Worm (Caenorhabditis elegans) whole organism, L4 larva: ENCODE results near the gene F57A8.1.

Experiments used
- D1046.2 ChIP-seq: fragments of 200-800 bp; sonication (Bioruptor generic); IDR thresholded peaks from 2 replicates; pipeline ENCODE4 v1.3.6; 2022; ENCODE audit warnings: missing genetic modification characterization, missing compliant biosample characterization
- F10B5.3 ChIP-seq: sonication (generic microtip); optimal IDR thresholded peaks from 2 replicates; lab custom pipeline; 2016; ENCODE audit warnings: mild to moderate bottlenecking, missing genetic modification characterization, missing compliant biosample characterization
- F49E8.2 ChIP-seq: sonication (generic microtip); optimal IDR thresholded peaks from 2 replicates; lab custom pipeline; 2016; ENCODE audit warnings: missing compliant biosample characterization, mild to moderate bottlenecking, missing genetic modification characterization, borderline replicate concordance
- R02D3.7 ChIP-seq: fragments of 150-350 bp; sonication (generic microtip); optimal IDR thresholded peaks from 3 replicates; lab custom pipeline; 2014; ENCODE audit warnings: missing biosample characterization, missing genetic modification characterization
- T26A8.4 ChIP-seq: fragments of 200-800 bp; sonication (Bioruptor generic); IDR thresholded peaks from 2 replicates; pipeline ENCODE4 v1.3.6; 2022; ENCODE audit warnings: missing genetic modification characterization, missing compliant biosample characterization
- Y5F2A.4 ChIP-seq: fragments of 200-800 bp; sonication (Bioruptor generic); optimal IDR thresholded peaks from 2 replicates; lab custom pipeline; 2018; ENCODE audit warnings: mild to moderate bottlenecking, missing genetic modification characterization, missing compliant biosample characterization
- Y75B8A.6 ChIP-seq: fragments of 200-800 bp; sonication (Bioruptor generic); IDR thresholded peaks from 2 replicates; pipeline ENCODE4 v1.3.6; 2022; ENCODE audit warnings: missing genetic modification reagents, missing genetic modification characterization, missing compliant biosample characterization
- ZK337.2 ChIP-seq: fragments of 200-800 bp; sonication (Bioruptor generic); IDR thresholded peaks from 2 replicates; pipeline ENCODE4 v1.3.6; 2022; ENCODE audit warnings: missing genetic modification reagents, missing genetic modification characterization, missing compliant biosample characterization
- aha-1 ChIP-seq: fragments of 150-350 bp; peaks from one replicate; lab custom pipeline; 2014; ENCODE audit warnings: missing biosample characterization, missing genetic modification characterization
- arid-1 ChIP-seq: fragments of 200-800 bp; sonication (Bioruptor generic); conservative IDR thresholded peaks from 2 replicates; pipeline ENCODE4 v1.3.6; 2022; ENCODE audit warnings: missing genetic modification reagents, missing genetic modification characterization, missing compliant biosample characterization
- attf-4 ChIP-seq: sonication (generic microtip); optimal IDR thresholded peaks from 3 replicates; lab custom pipeline; 2017; ENCODE audit warnings: missing biosample characterization, missing genetic modification characterization
- ceh-28 ChIP-seq: fragments of 150-350 bp; optimal IDR thresholded peaks from 2 replicates; lab custom pipeline; 2014; ENCODE audit warnings: missing biosample characterization, missing genetic modification reagents, missing genetic modification characterization
- ceh-62 ChIP-seq: sonication (generic microtip); optimal IDR thresholded peaks from 2 replicates; lab custom pipeline; 2017; ENCODE audit warnings: missing biosample characterization, missing genetic modification characterization
- daf-19 ChIP-seq: fragments of 200-800 bp; sonication (Bioruptor generic); conservative IDR thresholded peaks from 2 replicates; pipeline ENCODE4 v1.3.6; 2022; ENCODE audit warnings: missing genetic modification characterization, missing compliant biosample characterization
- dmd-8 ChIP-seq: fragments of 200-800 bp; sonication (Bioruptor generic); IDR thresholded peaks from 2 replicates; pipeline ENCODE4 v1.3.6; 2022; ENCODE audit warnings: missing genetic modification characterization, missing compliant biosample characterization
- dmd-9 ChIP-seq: fragments of 200-800 bp; sonication (Bioruptor generic); IDR thresholded peaks from 2 replicates; pipeline ENCODE4 v1.3.6; 2022; ENCODE audit warnings: missing genetic modification reagents, missing genetic modification characterization, missing compliant biosample characterization
- dpl-1 ChIP-seq: fragments of 150-350 bp; optimal IDR thresholded peaks from 2 replicates; lab custom pipeline; 2014; ENCODE audit warnings: missing biosample characterization, missing genetic modification reagents, missing genetic modification characterization
- egl-27 ChIP-seq: sonication (generic microtip); optimal IDR thresholded peaks from 3 replicates; lab custom pipeline; 2017; ENCODE audit warnings: missing biosample characterization, missing genetic modification reagents, missing genetic modification characterization
- egl-43 ChIP-seq: fragments of 200-800 bp; sonication (Bioruptor generic); IDR thresholded peaks from 2 replicates; pipeline ENCODE4 v1.3.6; 2022; ENCODE audit warnings: missing genetic modification reagents, missing genetic modification characterization, missing compliant biosample characterization
- fkh-10 ChIP-seq: fragments of 150-350 bp; optimal IDR thresholded peaks from 2 replicates; lab custom pipeline; 2014; ENCODE audit warnings: missing biosample characterization, missing genetic modification reagents, missing genetic modification characterization
- fos-1 ChIP-seq: fragments of 150-350 bp; optimal IDR thresholded peaks from 2 replicates; lab custom pipeline; 2014; ENCODE audit warnings: missing biosample characterization, missing genetic modification characterization
- gei-8 ChIP-seq: fragments of 200-800 bp; sonication (Bioruptor generic); optimal IDR thresholded peaks from 2 replicates; lab custom pipeline; 2018; ENCODE audit warnings: mild to moderate bottlenecking, missing genetic modification characterization, missing compliant biosample characterization
- hmg-1.1 ChIP-seq: fragments of 200-800 bp; sonication (Bioruptor generic); IDR thresholded peaks from 2 replicates; pipeline ENCODE4 v1.3.6; 2022; ENCODE audit warnings: missing genetic modification reagents, missing genetic modification characterization, missing compliant biosample characterization
- lin-1 ChIP-seq: fragments of 200-800 bp; sonication (Bioruptor generic); IDR thresholded peaks from 2 replicates; pipeline ENCODE4 v1.3.6; 2022; ENCODE audit warnings: missing genetic modification reagents, missing genetic modification characterization, missing compliant biosample characterization
- lin-29 ChIP-seq: fragments of 200-800 bp; sonication (Bioruptor generic); IDR thresholded peaks from 2 replicates; pipeline ENCODE4 v1.3.6; 2022; ENCODE audit warnings: missing genetic modification reagents, missing genetic modification characterization, missing compliant biosample characterization
- mdl-1 ChIP-seq, 2 experiments: fragments of 150-350 bp in 1 of 2; sonication (generic microtip) in 1 of 2; optimal IDR thresholded peaks; 2 replicates each; lab custom pipeline; 2014 to 2017; ENCODE audit warnings: missing biosample characterization in 2 of 2, missing genetic modification characterization in 2 of 2
- mdt-29 ChIP-seq: fragments of 200-800 bp; sonication (Bioruptor generic); IDR thresholded peaks from 2 replicates; pipeline ENCODE4 v1.3.6; 2022; ENCODE audit warnings: missing genetic modification reagents, missing genetic modification characterization, missing compliant biosample characterization
- nhr-102 ChIP-seq: sonication (generic microtip); optimal IDR thresholded peaks from 2 replicates; lab custom pipeline; 2016; ENCODE audit warnings: mild to moderate bottlenecking, missing genetic modification characterization, moderate library complexity, missing compliant biosample characterization
- nhr-237 ChIP-seq: sonication (generic microtip); optimal IDR thresholded peaks from 2 replicates; lab custom pipeline; 2017; ENCODE audit warnings: missing biosample characterization, missing genetic modification characterization
- nhr-28 ChIP-seq: fragments of 150-350 bp; optimal IDR thresholded peaks from 2 replicates; lab custom pipeline; 2014; ENCODE audit warnings: missing biosample characterization, missing genetic modification characterization
- nhr-41 ChIP-seq: fragments of 200-800 bp; sonication (Bioruptor generic); IDR thresholded peaks from 2 replicates; pipeline ENCODE4 v1.3.6; 2022; ENCODE audit warnings: missing genetic modification reagents, missing genetic modification characterization, missing compliant biosample characterization
- nhr-48 ChIP-seq: sonication (generic microtip); optimal IDR thresholded peaks from 2 replicates; lab custom pipeline; 2016; ENCODE audit warnings: mild to moderate bottlenecking, missing genetic modification characterization, missing compliant biosample characterization
- pqm-1 ChIP-seq: sonication (generic microtip); optimal IDR thresholded peaks from 2 replicates; lab custom pipeline; 2017; ENCODE audit warnings: missing biosample characterization, missing genetic modification characterization
- set-16 ChIP-seq: fragments of 200-800 bp; sonication (Bioruptor generic); IDR thresholded peaks from 2 replicates; pipeline ENCODE4 v1.3.6; 2022; ENCODE audit warnings: missing genetic modification reagents, missing genetic modification characterization, missing compliant biosample characterization
- spr-1 ChIP-seq: sonication (generic microtip); optimal IDR thresholded peaks from 2 replicates; lab custom pipeline; 2016; ENCODE audit warnings: mild to moderate bottlenecking, missing genetic modification characterization, missing compliant biosample characterization
- spr-3 ChIP-seq: fragments of 200-800 bp; sonication (Bioruptor generic); optimal IDR thresholded peaks from 2 replicates; lab custom pipeline; 2018; ENCODE audit warnings: mild to moderate bottlenecking, missing genetic modification characterization, missing compliant biosample characterization
- tag-97 ChIP-seq: fragments of 200-800 bp; sonication (Bioruptor generic); IDR thresholded peaks from 2 replicates; pipeline ENCODE4 v1.3.6; 2022; ENCODE audit warnings: missing genetic modification characterization, missing compliant biosample characterization
- tra-1 ChIP-seq: fragments of 200-800 bp; sonication (Bioruptor generic); IDR thresholded peaks from 2 replicates; pipeline ENCODE4 v1.3.6; 2022; ENCODE audit warnings: missing genetic modification reagents, missing genetic modification characterization, missing compliant biosample characterization
- unc-39 ChIP-seq: sonication (generic microtip); optimal IDR thresholded peaks from 2 replicates; lab custom pipeline; 2017; ENCODE audit warnings: missing biosample characterization, missing genetic modification characterization
- unc-62 ChIP-seq, 3 experiments: fragments of 150-350 bp in 1 of 3; sonication (generic microtip); optimal IDR thresholded peaks in 2 of 3; peaks in 1 of 3; 1 replicate in 1 of 3; 2 replicates in 2 of 3; lab custom pipeline; 2014 to 2017; ENCODE audit warnings: missing biosample characterization in 3 of 3, missing genetic modification characterization in 3 of 3, missing genetic modification reagents in 3 of 3, missing genotype in 1 of 3
- vab-7 ChIP-seq: fragments of 200-800 bp; sonication (Bioruptor generic); IDR thresholded peaks from 2 replicates; pipeline ENCODE4 v1.3.6; 2022; ENCODE audit warnings: missing genetic modification reagents, missing genetic modification characterization, missing compliant biosample characterization
- zfp-2 ChIP-seq: sonication (generic microtip); optimal IDR thresholded peaks from 2 replicates; lab custom pipeline; 2016; ENCODE audit warnings: mild to moderate bottlenecking, missing genetic modification characterization, missing compliant biosample characterization
- zfp-3 ChIP-seq: fragments of 200-800 bp; sonication (Bioruptor generic); conservative IDR thresholded peaks from 2 replicates; pipeline ENCODE4 v1.3.6; 2022; ENCODE audit warnings: missing genetic modification reagents, missing genetic modification characterization, missing compliant biosample characterization
- zip-2 ChIP-seq: fragments of 150-350 bp; optimal IDR thresholded peaks from 2 replicates; lab custom pipeline; 2014; ENCODE audit warnings: missing biosample characterization, missing genetic modification characterization
- ztf-11 ChIP-seq: fragments of 150-350 bp; optimal IDR thresholded peaks from 2 replicates; lab custom pipeline; 2014; ENCODE audit warnings: missing biosample characterization, missing genetic modification characterization
- ztf-7 ChIP-seq: fragments of 150-350 bp; optimal IDR thresholded peaks from 2 replicates; lab custom pipeline; 2014; ENCODE audit warnings: missing biosample characterization, missing genetic modification characterization

The F57A8.1 gene

DNA sequence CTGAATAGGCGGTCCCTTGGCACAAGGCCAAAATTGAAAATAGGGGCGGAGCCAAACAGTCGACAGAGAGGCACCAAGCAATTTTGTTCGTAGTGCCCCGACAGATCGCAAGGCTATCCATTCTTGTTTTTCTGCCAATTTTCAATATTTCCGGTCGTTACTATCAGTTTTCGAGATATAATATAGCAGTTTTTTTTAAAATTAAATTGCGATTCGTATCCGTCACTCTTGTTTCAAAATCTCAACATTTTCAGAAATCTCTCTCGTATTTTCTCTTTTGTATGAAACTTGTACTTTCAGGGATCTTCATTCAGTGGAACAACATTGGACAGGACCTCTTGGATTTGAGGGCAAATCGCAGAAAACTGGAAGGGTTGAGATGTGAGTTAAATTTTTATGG, at the start of gene F57A8.1:
Gene F57A8.1, plus strand, starts transcription at position 301 of the 400 bp plus-strand sequence.
- no peak for TF ChIP-seq zfp-3 (GFP tag; lab: Robert Waterston, UW)
- no peak for TF ChIP-seq lin-1 (GFP tag; lab: Robert Waterston, UW)
- TF ChIP-seq tra-1: no peak
- TF ChIP-seq dmd-8 (GFP tag; lab: Robert Waterston, UW): no peak
- TF ChIP-seq vab-7: no peak
- no peak for TF ChIP-seq spr-1 (tag; lab: Kevin White, UChicago)
- no peak for TF ChIP-seq ceh-28 (tag; lab: Kevin White, UChicago)
- TF ChIP-seq zfp-2 (tag; lab: Kevin White, UChicago): no peak
- TF ChIP-seq gei-8: no peak
- TF ChIP-seq Y75B8A.6 (GFP tag; lab: Robert Waterston, UW): no peak

DNA sequence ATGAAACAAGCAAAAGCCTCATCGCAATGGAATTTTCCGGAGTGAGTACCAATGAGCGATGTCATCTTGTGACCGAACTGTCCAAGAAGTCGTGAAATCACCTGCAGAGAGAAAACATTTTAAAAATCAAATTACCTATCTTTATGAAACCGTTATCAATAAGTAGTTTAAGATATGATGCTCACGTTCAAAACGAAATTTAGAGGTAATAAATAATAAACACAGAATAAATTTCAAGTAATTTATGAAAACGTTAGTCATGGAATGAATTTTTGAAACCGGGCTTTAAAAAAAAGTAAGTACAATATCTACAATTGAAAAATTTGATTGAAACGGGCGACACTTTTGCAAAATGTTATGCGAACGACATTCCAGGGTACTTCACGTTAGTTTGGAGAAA, 49.5 kb upstream of the F57A8.1 start, which contains the start of gene C27H6.8:
Gene C27H6.8, minus strand, starts transcription at position 101 of the 400 bp plus-strand sequence.
- TF ChIP-seq gei-8 (no peak), nhr-28 (tag; lab: Kevin White, UChicago) (no peak), spr-3 (GFP tag; lab: Kevin White, UChicago) (no peak), zip-2 (tag; lab: Kevin White, UChicago) (no peak), dmd-9 (GFP tag; lab: Robert Waterston, UW) (no peak), lin-1 (GFP tag; lab: Robert Waterston, UW) (no peak), ceh-28 (tag; lab: Kevin White, UChicago) (no peak), attf-4 (tag; lab: Kevin White, UChicago) (no peak), nhr-102 (tag; lab: Kevin White, UChicago) (no peak), fos-1 (tag; lab: Kevin White, UChicago) (no peak), unc-39 (tag; lab: Kevin White, UChicago) (no peak), egl-27 (no peak), D1046.2 (GFP tag; lab: Robert Waterston, UW) (no peak), lin-29 (GFP tag; lab: Robert Waterston, UW) (no peak), nhr-48 (no peak), egl-43 (GFP tag; lab: Robert Waterston, UW) (no peak), mdl-1 (tag; optimal IDR thresholded peaks at IDR 0.05; lab: Kevin White, UChicago) (no peak), R02D3.7 (tag; lab: Kevin White, UChicago) (no peak), set-16 (GFP tag; lab: Robert Waterston, UW) (no peak)

ce11 chrV:9991610-9992009, 45.5 kb upstream of the F57A8.1 start, which contains the start of the genes rde-1 and trpp-6:
Gene rde-1, minus strand, starts transcription at chrV:9991642.
Gene trpp-6, plus strand, starts transcription at chrV:9991895.
- TF ChIP-seq aha-1 (tag; lab: Kevin White, UChicago): peak; percentile 70
- no peak for TF ChIP-seq zfp-2 (tag; lab: Kevin White, UChicago)
- no peak for TF ChIP-seq F10B5.3 (tag; lab: Kevin White, UChicago)
- TF ChIP-seq mdt-29: no peak
- TF ChIP-seq ceh-62 (tag; lab: Kevin White, UChicago): no peak
- TF ChIP-seq tag-97 (GFP tag; lab: Robert Waterston, UW): no peak

ce11 chrV:9995791-9996190, 41.3 kb upstream of the F57A8.1 start, which contains the start of gene K08H10.6:
Gene K08H10.6, minus strand, starts transcription at chrV:9995891.
- no peak for TF ChIP-seq arid-1 (GFP tag; lab: Robert Waterston, UW)
- TF ChIP-seq ztf-7: no peak
- TF ChIP-seq F49E8.2 (tag; lab: Kevin White, UChicago): no peak
- no peak for TF ChIP-seq mdl-1 (tag; optimal IDR thresholded peaks at IDR 0.05; lab: Kevin White, UChicago)
- TF ChIP-seq ztf-11 (tag; lab: Kevin White, UChicago): no peak
- TF ChIP-seq nhr-41 (GFP tag; lab: Robert Waterston, UW): no peak
- no peak for TF ChIP-seq hmg-1.1
- TF ChIP-seq dpl-1 (GFP tag; lab: Kevin White, UChicago): no peak
- TF ChIP-seq Y5F2A.4 (GFP tag; lab: Kevin White, UChicago): no peak
- TF ChIP-seq egl-43 (GFP tag; lab: Robert Waterston, UW): no peak
- no peak for TF ChIP-seq nhr-237 (tag; lab: Kevin White, UChicago)
- no peak for TF ChIP-seq ZK337.2
- no peak for TF ChIP-seq fkh-10 (GFP tag; lab: Kevin White, UChicago)
- TF ChIP-seq pqm-1 (tag; lab: Kevin White, UChicago): no peak
- no peak for TF ChIP-seq unc-62 (GFP tag; optimal IDR thresholded peaks at IDR 0.05 in 1 of 2; lab: Kevin White, UChicago)
- no peak for TF ChIP-seq unc-62 (tag; optimal IDR thresholded peaks at IDR 0.05; lab: Kevin White, UChicago)
- TF ChIP-seq daf-19 (GFP tag; lab: Robert Waterston, UW): no peak
- no peak for TF ChIP-seq T26A8.4 (GFP tag; lab: Robert Waterston, UW)
- TF ChIP-seq vab-7: no peak
